Worm (Caenorhabditis elegans) whole organism, L4 larva: ENCODE data around the gene ncs-3.

Source experiments
- F26F4.8 ChIP-seq: fragments of 200-800 bp; sonication (Bioruptor generic); conservative IDR thresholded peaks from 2 replicates; pipeline ENCODE4 v1.3.6; 2022; ENCODE audit warnings: missing genetic modification characterization, missing compliant biosample characterization
- T26A8.4 ChIP-seq: fragments of 200-800 bp; sonication (Bioruptor generic); IDR thresholded peaks from 2 replicates; pipeline ENCODE4 v1.3.6; 2022; ENCODE audit warnings: missing genetic modification characterization, missing compliant biosample characterization
- Y105C5A.15 ChIP-seq: fragments of 200-800 bp; sonication (Bioruptor generic); IDR thresholded peaks from 2 replicates; pipeline ENCODE4 v1.3.6; 2022; ENCODE audit warnings: missing genetic modification characterization, missing compliant biosample characterization
- Y5F2A.4 ChIP-seq: fragments of 200-800 bp; sonication (Bioruptor generic); optimal IDR thresholded peaks from 2 replicates; lab custom pipeline; 2018; ENCODE audit warnings: mild to moderate bottlenecking, missing genetic modification characterization, missing compliant biosample characterization
- aha-1 ChIP-seq: fragments of 150-350 bp; peaks from one replicate; lab custom pipeline; 2014; ENCODE audit warnings: missing biosample characterization, missing genetic modification characterization
- aly-2 ChIP-seq: sonication (generic microtip); optimal IDR thresholded peaks from 2 replicates; lab custom pipeline; 2018; ENCODE audit warnings: missing biosample characterization, missing genetic modification characterization
- ama-1 ChIP-seq: fragments of 150-350 bp; optimal IDR thresholded peaks from 2 replicates; lab custom pipeline; 2014; ENCODE audit warnings: inconsistent platforms, mixed read lengths
- attf-4 ChIP-seq: sonication (generic microtip); optimal IDR thresholded peaks from 3 replicates; lab custom pipeline; 2017; ENCODE audit warnings: missing biosample characterization, missing genetic modification characterization
- ceh-20 ChIP-seq: fragments of 200-800 bp; sonication (Bioruptor generic); IDR thresholded peaks from 2 replicates; pipeline ENCODE4 v1.3.6; 2022; ENCODE audit warnings: missing genetic modification reagents, missing genetic modification characterization, missing compliant biosample characterization
- ces-1 ChIP-seq: fragments of 150-350 bp; sonication (generic microtip); optimal IDR thresholded peaks from 4 replicates; lab custom pipeline; 2014; ENCODE audit warnings: missing biosample characterization, missing genetic modification reagents, missing genetic modification characterization
- daf-12 ChIP-seq: fragments of 150-350 bp; optimal IDR thresholded peaks from 2 replicates; lab custom pipeline; 2014; ENCODE audit warnings: missing biosample characterization, missing genetic modification reagents, missing genetic modification characterization
- daf-16 ChIP-seq, 3 experiments: sonication (generic microtip); optimal IDR thresholded peaks; 2 replicates each; lab custom pipeline; 2016 to 2017; ENCODE audit warnings: missing genetic modification characterization in 3 of 3, missing genetic modification reagents in 3 of 3, mild to moderate bottlenecking in 2 of 3, missing compliant biosample characterization in 2 of 3, missing biosample characterization in 1 of 3, moderate library complexity in 1 of 3
- dmd-6 ChIP-seq: fragments of 200-800 bp; sonication (Bioruptor generic); IDR thresholded peaks from 2 replicates; pipeline ENCODE4 v1.3.6; 2022; ENCODE audit warnings: missing genetic modification reagents, missing genetic modification characterization, missing compliant biosample characterization
- dmd-9 ChIP-seq: fragments of 200-800 bp; sonication (Bioruptor generic); IDR thresholded peaks from 2 replicates; pipeline ENCODE4 v1.3.6; 2022; ENCODE audit warnings: missing genetic modification reagents, missing genetic modification characterization, missing compliant biosample characterization
- duxl-1 ChIP-seq: sonication (generic microtip); optimal IDR thresholded peaks from 2 replicates; lab custom pipeline; 2016; ENCODE audit warnings: mild to moderate bottlenecking, missing genetic modification characterization, moderate library complexity, missing compliant biosample characterization; ENCODE audit not compliant: poor library complexity
- dve-1 ChIP-seq: sonication (generic microtip); optimal IDR thresholded peaks from 2 replicates; lab custom pipeline; 2017; ENCODE audit warnings: antibody characterized with exemption, mild to moderate bottlenecking, missing genetic modification characterization, missing compliant biosample characterization; ENCODE audit not compliant: insufficient read depth
- fos-1 ChIP-seq: fragments of 150-350 bp; optimal IDR thresholded peaks from 2 replicates; lab custom pipeline; 2014; ENCODE audit warnings: missing biosample characterization, missing genetic modification characterization
- hlh-11 ChIP-seq: fragments of 200-800 bp; sonication (Bioruptor generic); optimal IDR thresholded peaks from 2 replicates; lab custom pipeline; 2018; ENCODE audit warnings: mild to moderate bottlenecking, missing genetic modification characterization, missing compliant biosample characterization
- hlh-30 ChIP-seq: sonication (generic microtip); optimal IDR thresholded peaks from 2 replicates; lab custom pipeline; 2017; ENCODE audit warnings: antibody characterized with exemption, mild to moderate bottlenecking, missing genetic modification characterization, missing compliant biosample characterization; ENCODE audit not compliant: insufficient read depth
- hmg-1.1 ChIP-seq: fragments of 200-800 bp; sonication (Bioruptor generic); IDR thresholded peaks from 2 replicates; pipeline ENCODE4 v1.3.6; 2022; ENCODE audit warnings: missing genetic modification reagents, missing genetic modification characterization, missing compliant biosample characterization
- lim-7 ChIP-seq: fragments of 200-800 bp; sonication (Bioruptor generic); IDR thresholded peaks from 2 replicates; pipeline ENCODE4 v1.3.6; 2022; ENCODE audit warnings: missing genetic modification characterization, missing compliant biosample characterization
- lin-15B ChIP-seq: fragments of 150-350 bp; sonication (generic microtip); optimal IDR thresholded peaks from 3 replicates; lab custom pipeline; 2014; ENCODE audit warnings: missing biosample characterization, missing genetic modification characterization
- lin-38 ChIP-seq: fragments of 200-800 bp; sonication (Bioruptor generic); IDR thresholded peaks from 2 replicates; pipeline ENCODE4 v1.3.6; 2022; ENCODE audit warnings: missing genetic modification reagents, missing genetic modification characterization, missing compliant biosample characterization
- lin-39 ChIP-seq: fragments of 150-350 bp; optimal IDR thresholded peaks from 2 replicates; lab custom pipeline; 2014; ENCODE audit warnings: missing biosample characterization, missing genetic modification reagents, missing genetic modification characterization
- madf-5 ChIP-seq, 2 experiments: fragments of 200-800 bp; sonication (Bioruptor generic); IDR thresholded peaks; 2 replicates each; pipeline ENCODE4 v1.3.6; 2022; ENCODE audit warnings: missing compliant biosample characterization in 2 of 2, missing genetic modification characterization in 2 of 2
- mdl-1 ChIP-seq, 2 experiments: fragments of 150-350 bp in 1 of 2; sonication (generic microtip) in 1 of 2; optimal IDR thresholded peaks; 2 replicates each; lab custom pipeline; 2014 to 2017; ENCODE audit warnings: missing biosample characterization in 2 of 2, missing genetic modification characterization in 2 of 2
- mdt-29 ChIP-seq: fragments of 200-800 bp; sonication (Bioruptor generic); IDR thresholded peaks from 2 replicates; pipeline ENCODE4 v1.3.6; 2022; ENCODE audit warnings: missing genetic modification reagents, missing genetic modification characterization, missing compliant biosample characterization
- nhr-11 ChIP-seq: fragments of 150-350 bp; optimal IDR thresholded peaks from 2 replicates; lab custom pipeline; 2014; ENCODE audit warnings: missing biosample characterization, missing genetic modification characterization
- nhr-237 ChIP-seq: sonication (generic microtip); optimal IDR thresholded peaks from 2 replicates; lab custom pipeline; 2017; ENCODE audit warnings: missing biosample characterization, missing genetic modification characterization
- nhr-48 ChIP-seq: sonication (generic microtip); optimal IDR thresholded peaks from 2 replicates; lab custom pipeline; 2016; ENCODE audit warnings: mild to moderate bottlenecking, missing genetic modification characterization, missing compliant biosample characterization
- nhr-76 ChIP-seq: fragments of 150-350 bp; optimal IDR thresholded peaks from 2 replicates; lab custom pipeline; 2014; ENCODE audit warnings: missing biosample characterization, missing genetic modification characterization
- nhr-77 ChIP-seq: fragments of 150-350 bp; optimal IDR thresholded peaks from 2 replicates; lab custom pipeline; 2014; ENCODE audit warnings: missing biosample characterization, missing genetic modification characterization
- php-3 ChIP-seq: fragments of 200-800 bp; sonication (Bioruptor generic); IDR thresholded peaks from 2 replicates; pipeline ENCODE4 v1.3.6; 2022; ENCODE audit warnings: missing genetic modification reagents, missing genetic modification characterization, missing compliant biosample characterization
- skn-1 ChIP-seq: fragments of 150-350 bp; optimal IDR thresholded peaks from 2 replicates; lab custom pipeline; 2014; ENCODE audit warnings: missing biosample characterization, missing genetic modification characterization
- snpc-1.2 ChIP-seq: fragments of 200-800 bp; sonication (Bioruptor generic); IDR thresholded peaks from 2 replicates; pipeline ENCODE4 v1.3.6; 2022; ENCODE audit warnings: missing genetic modification reagents, missing genetic modification characterization, missing compliant biosample characterization
- spr-3 ChIP-seq: fragments of 200-800 bp; sonication (Bioruptor generic); optimal IDR thresholded peaks from 2 replicates; lab custom pipeline; 2018; ENCODE audit warnings: mild to moderate bottlenecking, missing genetic modification characterization, missing compliant biosample characterization
- tra-1 ChIP-seq: fragments of 200-800 bp; sonication (Bioruptor generic); IDR thresholded peaks from 2 replicates; pipeline ENCODE4 v1.3.6; 2022; ENCODE audit warnings: missing genetic modification reagents, missing genetic modification characterization, missing compliant biosample characterization
- unc-130 ChIP-seq: sonication (generic microtip); optimal IDR thresholded peaks from 2 replicates; lab custom pipeline; 2016; ENCODE audit warnings: missing genetic modification reagents, missing genetic modification characterization, missing compliant biosample characterization
- unc-62 ChIP-seq, 3 experiments: fragments of 150-350 bp in 1 of 3; sonication (generic microtip); optimal IDR thresholded peaks in 2 of 3; peaks in 1 of 3; 1 replicate in 1 of 3; 2 replicates in 2 of 3; lab custom pipeline; 2014 to 2017; ENCODE audit warnings: missing biosample characterization in 3 of 3, missing genetic modification characterization in 3 of 3, missing genetic modification reagents in 3 of 3, missing genotype in 1 of 3
- zfp-3 ChIP-seq: fragments of 200-800 bp; sonication (Bioruptor generic); conservative IDR thresholded peaks from 2 replicates; pipeline ENCODE4 v1.3.6; 2022; ENCODE audit warnings: missing genetic modification reagents, missing genetic modification characterization, missing compliant biosample characterization
- zip-11 ChIP-seq: fragments of 200-800 bp; sonication (Bioruptor generic); IDR thresholded peaks from 2 replicates; pipeline ENCODE4 v1.3.6; 2022; ENCODE audit warnings: missing genetic modification characterization, missing compliant biosample characterization
- ztf-7 ChIP-seq: fragments of 150-350 bp; optimal IDR thresholded peaks from 2 replicates; lab custom pipeline; 2014; ENCODE audit warnings: missing biosample characterization, missing genetic modification characterization

The ncs-3 gene

ce11 chrX:1053929-1054328, at the start of gene ncs-3:
TSS of gene ncs-3 (plus strand) at chrX:1054081.
- TF ChIP-seq Y5F2A.4 (GFP tag; lab: Kevin White, UChicago) (no peak), ceh-20 (GFP tag; lab: Robert Waterston, UW) (0 out of 2 replicates have a peak, but pooled peaks have one; percentile 13), daf-16 (GFP tag; optimal IDR thresholded peaks at IDR 0.05; lab: Kevin White, UChicago) (peak in 1 of 2 experiments; percentile 91), daf-16 (tag; optimal IDR thresholded peaks at IDR 0.05; lab: Kevin White, UChicago) (no peak), aha-1 (tag; lab: Kevin White, UChicago) (peak; percentile 35), mdl-1 (tag; optimal IDR thresholded peaks at IDR 0.05; lab: Kevin White, UChicago) (no peak)

- TF ChIP-seq unc-62 (GFP tag; optimal IDR thresholded peaks at IDR 0.05 in 1 of 2; lab: Kevin White, UChicago) (peak in 1 of 2 experiments; percentile 66), unc-62 (tag; optimal IDR thresholded peaks at IDR 0.05; lab: Kevin White, UChicago) (no peak), dmd-9 (no peak)
Measured at ce11 chrX:1005026-1005425, 48.9 kb upstream of the ncs-3 start.

- TF ChIP-seq mdt-29 (GFP tag; lab: Robert Waterston, UW): no peak
- no peak for TF ChIP-seq duxl-1 (tag; lab: Kevin White, UChicago)
- no peak for TF ChIP-seq lin-39 (tag; lab: Kevin White, UChicago)
- TF ChIP-seq ceh-20 (GFP tag; lab: Robert Waterston, UW): no peak
- TF ChIP-seq Y105C5A.15: no peak
- no peak for TF ChIP-seq nhr-237 (tag; lab: Kevin White, UChicago)
- TF ChIP-seq F26F4.8 (GFP tag; lab: Robert Waterston, UW): no peak
- TF ChIP-seq nhr-48: peak; percentile 3
- no peak for TF ChIP-seq attf-4
- no peak for TF ChIP-seq daf-12 (tag; lab: Kevin White, UChicago)
- TF ChIP-seq fos-1: no peak
- no peak for TF ChIP-seq dve-1
- TF ChIP-seq zip-11: no peak
- TF ChIP-seq spr-3 (GFP tag; lab: Kevin White, UChicago): no peak
- TF ChIP-seq hlh-11 (tag; lab: Kevin White, UChicago): peak; percentile 45
- peak; percentile 59 for TF ChIP-seq hlh-30
- peak in 1 of 2 experiments; percentile 72 for TF ChIP-seq unc-62 (GFP tag; optimal IDR thresholded peaks at IDR 0.05 in 1 of 2; lab: Kevin White, UChicago)
- TF ChIP-seq unc-62 (tag; optimal IDR thresholded peaks at IDR 0.05; lab: Kevin White, UChicago): no peak
- no peak for TF ChIP-seq aly-2
- TF ChIP-seq ces-1: no peak
- no peak for TF ChIP-seq dmd-9
- TF ChIP-seq dmd-6 (GFP tag; lab: Robert Waterston, UW): peak; percentile 65
- TF ChIP-seq zfp-3: no peak
- no peak for TF ChIP-seq ztf-7
- TF ChIP-seq nhr-76 (tag; lab: Kevin White, UChicago): no peak
- TF ChIP-seq skn-1 (tag; lab: Kevin White, UChicago): no peak
- no peak for TF ChIP-seq php-3 (GFP tag; lab: Robert Waterston, UW)
Measured at ce11 chrX:1009512-1009911, 44.4 kb upstream of the ncs-3 start.

- TF ChIP-seq nhr-77 (tag; lab: Kevin White, UChicago): peak; percentile 70
- no peak for TF ChIP-seq lin-39 (tag; lab: Kevin White, UChicago)
- no peak for TF ChIP-seq ces-1
- TF ChIP-seq lim-7 (GFP tag; lab: Robert Waterston, UW): no peak
- TF ChIP-seq madf-5 (GFP tag; IDR thresholded peaks at IDR 0.05; lab: Robert Waterston, UW): 0 out of 4 replicates have a peak, but pooled peaks of 1 of the 2 experiments have one; percentile 60
- peak; percentile 80 for TF ChIP-seq ama-1 (lab: Kevin White, UChicago)
- TF ChIP-seq lin-38 (GFP tag; lab: Robert Waterston, UW): peak; percentile 39; the same call in 1 of the 2 replicates
- peak; percentile 89 for TF ChIP-seq php-3 (GFP tag; lab: Robert Waterston, UW)
- peak; percentile 64; the same call in 1 of the 2 replicates for TF ChIP-seq zfp-3
- peak; percentile 43; the same call in 1 of the 2 replicates for TF ChIP-seq hmg-1.1 (GFP tag; lab: Robert Waterston, UW)
- peak; percentile 70 for TF ChIP-seq dmd-9
- TF ChIP-seq nhr-11 (tag; lab: Kevin White, UChicago): no peak
- peak; percentile 55 for TF ChIP-seq snpc-1.2 (GFP tag; lab: Robert Waterston, UW)
- peak; percentile 63 for TF ChIP-seq duxl-1 (tag; lab: Kevin White, UChicago)
- 0 out of 2 replicates have a peak, but pooled peaks have one; percentile 25 for TF ChIP-seq tra-1 (GFP tag; lab: Robert Waterston, UW)
- peak; percentile 19 for TF ChIP-seq aha-1 (tag; lab: Kevin White, UChicago)
- TF ChIP-seq T26A8.4 (GFP tag; lab: Robert Waterston, UW): peak; percentile 53
- peak in 1 of 2 experiments; percentile 31 for TF ChIP-seq unc-62 (GFP tag; optimal IDR thresholded peaks at IDR 0.05 in 1 of 2; lab: Kevin White, UChicago)
- no peak for TF ChIP-seq unc-62 (tag; optimal IDR thresholded peaks at IDR 0.05; lab: Kevin White, UChicago)
- no peak for TF ChIP-seq unc-130 (GFP tag; lab: Kevin White, UChicago)
- no peak for TF ChIP-seq lin-15B (tag; lab: Kevin White, UChicago)
- peak; percentile 15 for TF ChIP-seq spr-3 (GFP tag; lab: Kevin White, UChicago)
- no peak for TF ChIP-seq Y105C5A.15
Measured at ce11 chrX:1010627-1011452, 43.0 kb upstream of the ncs-3 start.
